Fruit fly (Drosophila melanogaster): ENCODE results near the gene CG42578.
"Not testable (repeated sequence)": the region's sequence is repeated elsewhere in the genome, so short reads cannot be mapped to it uniquely, and the experiment has no call there.

Gene CG42578

dm6 chrX:20446071-20446470 is at the start of gene CG42578:
Gene CG42578, plus strand, starts transcription at chrX:20446371.
- TF ChIP-seq Sin3A, insv, Myc (optimal IDR thresholded peaks at IDR 0.05): not testable (repeated sequence)

dm6 chrX:20411635-20412034 is 34.5 kb upstream of the CG42578 start:
- TF ChIP-seq psq (optimal IDR thresholded peaks at IDR 0.05): no peak
- no peak for TF ChIP-seq Myc (optimal IDR thresholded peaks at IDR 0.05)
- TF ChIP-seq ttk (optimal IDR thresholded peaks at IDR 0.05): no peak
- TF ChIP-seq Sin3A (optimal IDR thresholded peaks at IDR 0.05): no peak

- TF ChIP-seq Sin3A (optimal IDR thresholded peaks at IDR 0.05) (no peak), h (optimal IDR thresholded peaks at IDR 0.05) (no peak), Myc (optimal IDR thresholded peaks at IDR 0.05) (no peak), ttk (optimal IDR thresholded peaks at IDR 0.05) (no peak), insv (optimal IDR thresholded peaks at IDR 0.05) (no peak)
Measured at dm6 chrX:20413481-20413880, 32.7 kb upstream of the CG42578 start, which contains the start of gene CG15459. Gene CG15459, minus strand, starts transcription at chrX:20413581.

- TF ChIP-seq ttk (optimal IDR thresholded peaks at IDR 0.05) (no peak), insv (optimal IDR thresholded peaks at IDR 0.05) (no peak), h (optimal IDR thresholded peaks at IDR 0.05) (no peak), Sin3A (optimal IDR thresholded peaks at IDR 0.05) (no peak), psq (optimal IDR thresholded peaks at IDR 0.05) (no peak), Myc (optimal IDR thresholded peaks at IDR 0.05) (no peak)
Measured at dm6 chrX:20414099-20414498, 32.1 kb upstream of the CG42578 start, which contains the start of gene CG15458. Gene CG15458, minus strand, starts transcription at chrX:20414199.

- TF ChIP-seq h (optimal IDR thresholded peaks at IDR 0.05) (no peak), psq (optimal IDR thresholded peaks at IDR 0.05) (no peak), ttk (optimal IDR thresholded peaks at IDR 0.05) (no peak), Sin3A (optimal IDR thresholded peaks at IDR 0.05) (no peak), Myc (optimal IDR thresholded peaks at IDR 0.05) (no peak), insv (optimal IDR thresholded peaks at IDR 0.05) (no peak)
Measured at dm6 chrX:20415444-20415843, 30.7 kb upstream of the CG42578 start, which contains the start of gene Obp19a. Gene Obp19a, plus strand, starts transcription at chrX:20415744.

dm6 chrX:20416433-20416832 is 29.7 kb upstream of the CG42578 start, which contains the start of gene Obp19b:
Gene Obp19b, plus strand, starts transcription at chrX:20416733.
- TF ChIP-seq insv (optimal IDR thresholded peaks at IDR 0.05) (no peak), psq (optimal IDR thresholded peaks at IDR 0.05) (no peak), Myc (optimal IDR thresholded peaks at IDR 0.05) (no peak), h (optimal IDR thresholded peaks at IDR 0.05) (no peak), ttk (optimal IDR thresholded peaks at IDR 0.05) (no peak), Sin3A (optimal IDR thresholded peaks at IDR 0.05) (no peak)

- no peak for TF ChIP-seq psq (optimal IDR thresholded peaks at IDR 0.05)
- no peak for TF ChIP-seq ttk (optimal IDR thresholded peaks at IDR 0.05)
- no peak for TF ChIP-seq Myc (optimal IDR thresholded peaks at IDR 0.05)
Measured at dm6 chrX:20418864-20419263, 27.3 kb upstream of the CG42578 start, which contains the start of gene Obp19c. Gene Obp19c, minus strand, starts transcription at chrX:20418964.

dm6 chrX:20419313-20419712 is 26.9 kb upstream of the CG42578 start, which contains the start of gene Obp19d:
Gene Obp19d, plus strand, starts transcription at chrX:20419613.
- TF ChIP-seq ttk (optimal IDR thresholded peaks at IDR 0.05) (no peak), insv (optimal IDR thresholded peaks at IDR 0.05) (no peak), h (optimal IDR thresholded peaks at IDR 0.05) (no peak), Sin3A (optimal IDR thresholded peaks at IDR 0.05) (no peak), Myc (optimal IDR thresholded peaks at IDR 0.05) (no peak), psq (optimal IDR thresholded peaks at IDR 0.05) (no peak)

- TF ChIP-seq ttk (optimal IDR thresholded peaks at IDR 0.05): no peak
- no peak for TF ChIP-seq h (optimal IDR thresholded peaks at IDR 0.05)
- no peak for TF ChIP-seq Sin3A (optimal IDR thresholded peaks at IDR 0.05)
- TF ChIP-seq insv (optimal IDR thresholded peaks at IDR 0.05): no peak
- TF ChIP-seq Myc (optimal IDR thresholded peaks at IDR 0.05): no peak
- no peak for TF ChIP-seq psq (optimal IDR thresholded peaks at IDR 0.05)
Measured at dm6 chrX:20423158-20423557, 23.0 kb upstream of the CG42578 start.

dm6 chrX:20423747-20424165 is 22.4 kb upstream of the CG42578 start, which contains the start of the genes Pp4-19C and cactin:
Gene Pp4-19C, minus strand, starts transcription at chrX:20424002.
Gene cactin, plus strand, starts transcription at chrX:20424069.
- TF ChIP-seq psq (optimal IDR thresholded peaks at IDR 0.05) (no peak), Myc (optimal IDR thresholded peaks at IDR 0.05) (no peak), insv (optimal IDR thresholded peaks at IDR 0.05) (no peak), Sin3A (optimal IDR thresholded peaks at IDR 0.05) (no peak), h (optimal IDR thresholded peaks at IDR 0.05) (no peak), ttk (optimal IDR thresholded peaks at IDR 0.05) (no peak)

dm6 chrX:20426818-20427217 is 19.4 kb upstream of the CG42578 start, which contains the start of gene CG15456:
Gene CG15456, minus strand, starts transcription at chrX:20427042.
- TF ChIP-seq h (optimal IDR thresholded peaks at IDR 0.05) (no peak), Myc (optimal IDR thresholded peaks at IDR 0.05) (no peak), Sin3A (optimal IDR thresholded peaks at IDR 0.05) (no peak)

dm6 chrX:20429482-20430204 is 16.5 kb upstream of the CG42578 start, which contains the start of the genes CG11710 and mal:
Gene CG11710, minus strand, starts transcription at chrX:20429673.
Gene mal, plus strand, starts transcription at chrX:20429675.
- TF ChIP-seq psq (optimal IDR thresholded peaks at IDR 0.05) (no peak), Myc (optimal IDR thresholded peaks at IDR 0.05) (no peak), h (optimal IDR thresholded peaks at IDR 0.05) (no peak), insv (optimal IDR thresholded peaks at IDR 0.05) (no peak), ttk (optimal IDR thresholded peaks at IDR 0.05) (no peak), Sin3A (optimal IDR thresholded peaks at IDR 0.05) (no peak)

All from Kc167 (cell line).